Worm (Caenorhabditis elegans) whole organism, late embryonic: ENCODE results near the gene ebp-1.
"Not testable (repeated sequence)": the region's sequence is repeated elsewhere in the genome, so short reads cannot be mapped to it uniquely, and the experiment has no call there.

Experiments used
- C38D4.7 ChIP-seq: fragments of 200-800 bp; sonication (Bioruptor generic); optimal IDR thresholded peaks from 2 replicates; lab custom pipeline; 2018; ENCODE audit warnings: mild to moderate bottlenecking, missing genetic modification characterization, moderate library complexity, missing compliant biosample characterization
- F13H6.1 ChIP-seq: sonication (generic microtip); optimal IDR thresholded peaks from 2 replicates; lab custom pipeline; 2016; ENCODE audit warnings: missing genetic modification characterization, missing compliant biosample characterization
- K02D7.2 ChIP-seq: sonication (generic microtip); optimal IDR thresholded peaks from 2 replicates; lab custom pipeline; 2017; ENCODE audit warnings: mild to moderate bottlenecking, missing genetic modification characterization, missing compliant biosample characterization
- K09A11.1 ChIP-seq: sonication (generic microtip); optimal IDR thresholded peaks from 2 replicates; lab custom pipeline; 2017; ENCODE audit warnings: antibody characterized with exemption, mild to moderate bottlenecking, missing genetic modification characterization, missing compliant biosample characterization; ENCODE audit not compliant: insufficient read depth
- T23F11.4 ChIP-seq: fragments of 200-800 bp; sonication (Bioruptor generic); optimal IDR thresholded peaks from 2 replicates; lab custom pipeline; 2018; ENCODE audit warnings: mild to moderate bottlenecking, missing genetic modification characterization, missing compliant biosample characterization
- ahr-1 ChIP-seq: sonication (generic microtip); optimal IDR thresholded peaks from 2 replicates; lab custom pipeline; 2016; ENCODE audit warnings: missing genetic modification characterization, missing compliant biosample characterization
- ama-1 ChIP-seq: fragments of 150-350 bp; optimal IDR thresholded peaks from 2 replicates; lab custom pipeline; 2014
- ceh-18 ChIP-seq: sonication (generic microtip); optimal IDR thresholded peaks from 2 replicates; lab custom pipeline; 2016; ENCODE audit warnings: missing genetic modification characterization, missing compliant biosample characterization
- ceh-19 ChIP-seq: fragments of 200-800 bp; sonication (Bioruptor generic); optimal IDR thresholded peaks from 2 replicates; lab custom pipeline; 2018; ENCODE audit warnings: mild to moderate bottlenecking, missing genetic modification characterization, missing compliant biosample characterization
- ceh-24 ChIP-seq: sonication (generic microtip); optimal IDR thresholded peaks from 2 replicates; lab custom pipeline; 2016; ENCODE audit warnings: mild to moderate bottlenecking, missing genetic modification characterization, missing compliant biosample characterization
- ceh-31 ChIP-seq: sonication (generic microtip); optimal IDR thresholded peaks from 2 replicates; lab custom pipeline; 2016; ENCODE audit warnings: missing genetic modification characterization, missing compliant biosample characterization
- ceh-48 ChIP-seq: sonication (generic microtip); optimal IDR thresholded peaks from 2 replicates; lab custom pipeline; 2016; ENCODE audit warnings: missing genetic modification characterization, inconsistent platforms, missing compliant biosample characterization
- ceh-9 ChIP-seq: sonication (generic microtip); optimal IDR thresholded peaks from 2 replicates; lab custom pipeline; 2016; ENCODE audit warnings: mild to moderate bottlenecking, missing genetic modification characterization, inconsistent platforms, missing compliant biosample characterization
- dmd-4 ChIP-seq: sonication (generic microtip); optimal IDR thresholded peaks from 2 replicates; lab custom pipeline; 2016; ENCODE audit warnings: borderline replicate concordance, missing genetic modification characterization, missing compliant biosample characterization
- dve-1 ChIP-seq: sonication (generic microtip); optimal IDR thresholded peaks from 2 replicates; lab custom pipeline; 2017; ENCODE audit warnings: antibody characterized with exemption, mild to moderate bottlenecking, missing genetic modification characterization, missing compliant biosample characterization
- elt-2 ChIP-seq: sonication (generic microtip); optimal IDR thresholded peaks from 2 replicates; lab custom pipeline; 2016; ENCODE audit warnings: missing genetic modification reagents, missing genetic modification characterization, missing compliant biosample characterization
- eyg-1 ChIP-seq: sonication (generic microtip); optimal IDR thresholded peaks from 2 replicates; lab custom pipeline; 2016; ENCODE audit warnings: missing genotype, missing genetic modification characterization, missing compliant biosample characterization
- fkh-6 ChIP-seq: sonication (generic microtip); optimal IDR thresholded peaks from 2 replicates; lab custom pipeline; 2016; ENCODE audit warnings: missing genetic modification characterization, missing compliant biosample characterization
- hlh-13 ChIP-seq: fragments of 200-800 bp; sonication (Bioruptor generic); optimal IDR thresholded peaks from 2 replicates; lab custom pipeline; 2018; ENCODE audit warnings: mild to moderate bottlenecking, missing genetic modification characterization, missing compliant biosample characterization
- hlh-30 ChIP-seq: sonication (generic microtip); optimal IDR thresholded peaks from 2 replicates; lab custom pipeline; 2017; ENCODE audit warnings: antibody characterized with exemption, missing genetic modification characterization, missing compliant biosample characterization; ENCODE audit not compliant: insufficient read depth
- hlh-8 ChIP-seq: sonication (generic microtip); optimal IDR thresholded peaks from 2 replicates; lab custom pipeline; 2016; ENCODE audit warnings: missing genotype, missing genetic modification characterization, missing compliant biosample characterization
- lin-11 ChIP-seq: fragments of 200-800 bp; sonication (Bioruptor generic); optimal IDR thresholded peaks from 2 replicates; lab custom pipeline; 2018; ENCODE audit warnings: mild to moderate bottlenecking, missing genetic modification characterization, missing compliant biosample characterization
- madf-2 ChIP-seq: sonication (generic microtip); optimal IDR thresholded peaks from 2 replicates; lab custom pipeline; 2017; ENCODE audit warnings: missing genetic modification characterization, missing compliant biosample characterization
- mec-3 ChIP-seq: sonication (generic microtip); optimal IDR thresholded peaks from 2 replicates; lab custom pipeline; 2016; ENCODE audit warnings: borderline replicate concordance, missing genetic modification characterization, missing compliant biosample characterization
- nhr-232 ChIP-seq: sonication (generic microtip); optimal IDR thresholded peaks from 2 replicates; lab custom pipeline; 2016; ENCODE audit warnings: missing genetic modification characterization, missing compliant biosample characterization
- pax-1 ChIP-seq: fragments of 150-350 bp; optimal IDR thresholded peaks from 2 replicates; lab custom pipeline; 2014; ENCODE audit warnings: missing biosample characterization, missing genetic modification characterization
- pha-2 ChIP-seq: sonication (generic microtip); optimal IDR thresholded peaks from 2 replicates; lab custom pipeline; 2017; ENCODE audit warnings: mild to moderate bottlenecking, missing genetic modification characterization, missing compliant biosample characterization
- ref-2 ChIP-seq: sonication (generic microtip); optimal IDR thresholded peaks from 2 replicates; lab custom pipeline; 2016; ENCODE audit warnings: missing genetic modification characterization, missing compliant biosample characterization
- sox-2 ChIP-seq: fragments of 200-800 bp; sonication (Bioruptor generic); IDR thresholded peaks from 2 replicates; pipeline ENCODE4 v1.3.6; 2022; ENCODE audit warnings: missing genetic modification reagents, missing genetic modification characterization, missing compliant biosample characterization
- sox-4 ChIP-seq: sonication (generic microtip); optimal IDR thresholded peaks from 2 replicates; lab custom pipeline; 2017; ENCODE audit warnings: mild to moderate bottlenecking, missing genetic modification characterization, inconsistent platforms, missing compliant biosample characterization
- syd-9 ChIP-seq: sonication (generic microtip); optimal IDR thresholded peaks from 2 replicates; lab custom pipeline; 2016; ENCODE audit warnings: mild to moderate bottlenecking, missing genetic modification characterization, moderate library complexity, missing compliant biosample characterization
- tbx-2 ChIP-seq: sonication (generic microtip); optimal IDR thresholded peaks from 2 replicates; lab custom pipeline; 2016; ENCODE audit warnings: missing genetic modification characterization, missing compliant biosample characterization
- unc-3 ChIP-seq, 2 experiments: fragments of 200-800 bp in 1 of 2; sonication (Bioruptor generic) in 1 of 2; sonication (generic microtip) in 1 of 2; conservative IDR thresholded peaks in 1 of 2; optimal IDR thresholded peaks in 1 of 2; 2 replicates each; pipeline versions ENCODE4 v1.3.6 to Lab custom; 2016 to 2022; ENCODE audit warnings: missing compliant biosample characterization in 2 of 2, missing genetic modification characterization in 2 of 2, missing genetic modification reagents in 1 of 2
- unc-42 ChIP-seq: sonication (generic microtip); optimal IDR thresholded peaks from 2 replicates; lab custom pipeline; 2016; ENCODE audit warnings: missing genotype, missing genetic modification characterization, missing compliant biosample characterization

The ebp-1 gene

DNA sequence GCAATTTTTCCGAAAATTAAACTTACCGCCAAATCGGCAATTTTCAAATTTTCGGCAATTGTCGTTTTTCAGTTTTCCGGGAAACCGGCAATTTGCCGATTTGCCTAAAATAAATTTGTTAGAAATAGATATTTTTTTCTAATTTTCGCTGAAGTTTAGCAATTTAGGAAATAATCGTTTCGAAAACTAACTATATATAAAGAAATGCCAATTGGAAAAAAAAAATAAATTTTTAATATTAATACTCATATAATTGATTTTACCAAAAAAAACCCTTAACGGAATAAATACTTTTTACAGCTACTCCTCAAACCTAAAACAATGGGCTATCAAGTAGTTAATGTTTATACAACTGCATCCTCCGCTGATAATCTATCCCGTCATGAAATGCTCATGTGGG, at the start of gene ebp-1:
TSS of gene ebp-1 (plus strand) at position 301 of the 400 bp plus-strand sequence.
- TF ChIP-seq hlh-30 (tag; lab: Kevin White, UChicago) (no peak), hlh-8 (no peak), mec-3 (tag; lab: Kevin White, UChicago) (no peak), nhr-232 (tag; lab: Kevin White, UChicago) (no peak), ceh-48 (tag; lab: Kevin White, UChicago) (no peak), elt-2 (tag; lab: Kevin White, UChicago) (no peak), sox-2 (GFP tag; lab: Robert Waterston, UW) (no peak), ceh-9 (no peak), ceh-31 (tag; lab: Kevin White, UChicago) (no peak), hlh-13 (GFP tag; lab: Kevin White, UChicago) (no peak), ama-1 (lab: Kevin White, UChicago) (no peak)
- TF ChIP-seq, all 69 proteins: peak for 0

DNA sequence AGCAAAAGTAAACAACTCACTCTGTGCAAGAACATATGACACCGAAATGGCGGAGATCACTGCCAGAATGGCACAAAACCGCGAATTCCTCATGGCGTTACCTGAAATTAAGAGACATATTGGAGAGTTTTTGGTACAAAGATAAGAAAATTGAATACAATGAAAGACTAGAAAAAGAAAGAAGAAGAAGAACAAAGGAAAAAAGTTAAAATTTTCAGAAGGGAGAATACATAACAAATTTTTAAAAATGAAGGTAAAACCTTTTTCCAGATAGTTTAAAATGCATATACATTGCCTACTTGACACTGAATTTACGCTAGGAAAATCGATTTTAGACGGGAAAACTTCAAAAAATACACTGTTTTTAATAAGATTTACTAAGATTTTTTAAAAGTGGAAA, 42.1 kb upstream of the ebp-1 start, which contains the start of gene lon-8:
TSS of gene lon-8 (minus strand) at position 101 of the 400 bp plus-strand sequence.
- TF ChIP-seq ceh-19 (GFP tag; lab: Kevin White, UChicago) = no peak
- no peak for TF ChIP-seq C38D4.7 (GFP tag; lab: Kevin White, UChicago)
- TF ChIP-seq pax-1 (tag; lab: Kevin White, UChicago) = no peak
- TF ChIP-seq F13H6.1 (tag; lab: Kevin White, UChicago) = no peak
- no peak for TF ChIP-seq ceh-24 (tag; lab: Kevin White, UChicago)

DNA sequence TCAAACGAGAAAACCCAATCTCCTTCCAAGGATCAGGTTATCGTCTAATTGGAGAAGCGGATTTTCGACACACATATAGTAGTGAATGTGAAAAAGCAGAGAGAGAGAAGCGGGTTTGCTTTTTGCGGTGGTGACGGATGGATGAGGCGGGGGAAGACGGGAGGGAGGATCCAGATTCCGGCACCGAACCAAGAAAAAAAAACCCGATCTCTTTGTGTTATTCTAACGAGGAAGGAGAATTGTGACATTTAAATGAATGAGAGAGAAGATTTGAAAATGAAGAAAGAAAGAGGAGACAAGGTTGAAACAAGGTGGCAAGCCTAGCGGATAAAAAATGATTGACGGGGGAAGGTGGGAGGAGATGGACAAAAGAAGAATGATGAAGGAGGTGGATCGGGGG, 39.5 kb upstream of the ebp-1 start:
- TF ChIP-seq ceh-9 (no peak), ref-2 (tag; lab: Kevin White, UChicago) (peak; percentile 4)

DNA sequence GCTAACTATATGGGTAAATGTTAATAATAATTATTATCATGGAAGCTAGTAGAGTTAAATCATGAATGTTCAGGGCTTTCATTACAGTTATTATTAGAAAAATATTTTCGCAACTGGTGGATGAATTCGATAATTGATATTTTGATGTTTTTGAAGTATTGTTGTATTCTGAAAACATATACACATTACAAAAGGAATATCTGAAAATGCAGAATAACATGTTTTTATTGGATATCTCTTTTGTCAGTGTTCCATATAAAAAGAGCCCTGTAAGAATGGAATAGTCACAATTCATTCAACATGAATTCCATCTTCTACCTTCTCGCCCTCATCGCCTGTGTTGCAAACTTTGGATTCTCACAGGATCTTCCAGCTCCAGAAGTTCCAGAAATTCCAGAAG, 36.4 kb upstream of the ebp-1 start, which contains the start of gene Y59A8B.19:
TSS of gene Y59A8B.19 (plus strand) at position 301 of the 400 bp plus-strand sequence.
- not testable (repeated sequence) for TF ChIP-seq tbx-2 (tag; lab: Kevin White, UChicago); T23F11.4 (GFP tag; lab: Kevin White, UChicago); K09A11.1

DNA sequence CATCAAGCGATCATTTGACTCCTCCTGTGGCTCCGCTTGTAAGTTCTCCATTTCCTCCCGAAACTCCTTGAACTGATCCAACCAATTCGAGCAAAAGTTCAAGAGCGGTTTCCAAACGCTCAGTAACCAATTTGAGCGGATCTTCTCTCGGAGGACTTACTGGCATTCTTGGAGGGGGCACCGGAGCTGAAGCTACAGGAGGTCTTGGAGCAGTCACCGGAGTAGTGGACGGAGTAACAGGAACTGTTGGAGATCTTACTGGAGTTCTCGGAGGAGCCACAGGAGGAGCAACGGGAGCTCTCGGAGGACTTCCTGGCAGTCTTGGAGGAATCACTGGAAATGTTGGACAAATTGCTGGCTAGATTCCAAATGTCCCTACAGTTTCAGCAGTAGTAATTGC, 34.7 kb upstream of the ebp-1 start:
- TF ChIP-seq ref-2 (tag; lab: Kevin White, UChicago) = no peak
- no peak for TF ChIP-seq pax-1 (tag; lab: Kevin White, UChicago)
- TF ChIP-seq sox-4 (tag; lab: Kevin White, UChicago) = no peak
- TF ChIP-seq ceh-24 (tag; lab: Kevin White, UChicago) = no peak
- no peak for TF ChIP-seq ahr-1
- no peak for TF ChIP-seq K02D7.2 (tag; lab: Kevin White, UChicago)
- TF ChIP-seq hlh-30 (tag; lab: Kevin White, UChicago) = no peak
- no peak for TF ChIP-seq dmd-4
- TF ChIP-seq syd-9 (tag; lab: Kevin White, UChicago) = no peak
- no peak for TF ChIP-seq dve-1 (tag; lab: Kevin White, UChicago)

DNA sequence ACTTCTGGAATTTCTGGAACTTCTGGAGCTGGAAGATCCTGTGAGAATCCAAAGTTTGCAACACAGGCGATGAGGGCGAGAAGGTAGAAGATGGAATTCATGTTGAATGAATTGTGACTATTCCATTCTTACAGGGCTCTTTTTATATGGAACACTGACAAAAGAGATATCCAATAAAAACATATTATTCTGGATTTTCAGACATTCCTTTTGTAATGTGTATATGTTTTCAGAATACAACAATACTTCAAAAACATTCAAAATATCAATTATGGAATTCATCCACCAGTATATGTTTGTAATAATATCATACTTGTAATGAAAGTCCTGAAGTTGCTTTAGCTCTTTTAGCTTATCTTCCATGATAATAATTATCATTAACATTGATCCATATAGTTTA, 32.6 kb upstream of the ebp-1 start, which contains the start of gene Y59A8B.26:
TSS of gene Y59A8B.26 (minus strand) at position 101 of the 400 bp plus-strand sequence.
- TF ChIP-seq K02D7.2 (tag; lab: Kevin White, UChicago); unc-3 (GFP tag; conservative IDR thresholded peaks at IDR 0.05; lab: Robert Waterston, UW); unc-3 (tag; optimal IDR thresholded peaks at IDR 0.05; lab: Kevin White, UChicago); lin-11: not testable (repeated sequence)

DNA sequence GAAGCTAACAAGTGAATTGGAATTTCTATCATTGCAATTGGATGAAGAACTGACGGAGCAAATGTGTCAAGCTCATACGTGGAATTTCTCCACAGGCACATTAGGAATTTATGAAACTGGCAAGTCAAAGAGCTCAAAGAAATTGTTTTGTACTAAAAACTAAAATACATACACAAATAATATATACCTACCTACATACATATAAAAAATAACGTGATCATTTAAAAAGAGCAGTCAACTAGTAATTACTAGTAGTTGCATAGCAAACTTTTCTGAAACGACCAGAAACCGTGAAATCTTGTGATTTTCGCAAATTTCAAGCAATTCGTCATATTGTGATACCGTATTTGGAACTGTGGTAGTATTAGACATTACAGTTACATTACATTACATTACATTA, 29.3 kb upstream of the ebp-1 start, which contains the start of gene srh-133:
TSS of gene srh-133 (minus strand) at position 101 of the 400 bp plus-strand sequence.
- TF ChIP-seq ceh-24 (tag; lab: Kevin White, UChicago) (no peak), eyg-1 (tag; lab: Kevin White, UChicago) (no peak), unc-42 (tag; lab: Kevin White, UChicago) (no peak), ceh-19 (GFP tag; lab: Kevin White, UChicago) (no peak), ceh-18 (tag; lab: Kevin White, UChicago) (no peak), F13H6.1 (tag; lab: Kevin White, UChicago) (no peak), fkh-6 (tag; lab: Kevin White, UChicago) (no peak), pha-2 (tag; lab: Kevin White, UChicago) (no peak), ref-2 (tag; lab: Kevin White, UChicago) (no peak), hlh-30 (tag; lab: Kevin White, UChicago) (no peak), madf-2 (tag; lab: Kevin White, UChicago) (no peak)
